Fruit fly (Drosophila melanogaster): Measurements from ENCODE around the gene CG4053.

Gene CG4053

dm6 chr3R:17130326-17130725, 1.7 kb downstream of the CG4053 start, which contains the start of gene CG17475:
Gene CG17475 (minus strand): TSS chr3R:17130426.
- TF ChIP-seq Dll (optimal IDR thresholded peaks at IDR 0.05) (no peak), EcR (GFP tag; optimal IDR thresholded peaks at IDR 0.05) (no peak), usp (GFP tag; optimal IDR thresholded peaks at IDR 0.05) (no peak), psq (optimal IDR thresholded peaks at IDR 0.05) (no peak), CG8478 (optimal IDR thresholded peaks at IDR 0.05) (no peak), pan (optimal IDR thresholded peaks at IDR 0.05) (no peak)

dm6 chr3R:17127912-17128311, 4.1 kb downstream of the CG4053 start, which contains the start of gene CG31265:
Gene CG31265 (plus strand): TSS chr3R:17128212.
- no peak for TF ChIP-seq CG8478 (optimal IDR thresholded peaks at IDR 0.05)
- no peak for TF ChIP-seq psq (optimal IDR thresholded peaks at IDR 0.05)
- no peak for TF ChIP-seq Dll (optimal IDR thresholded peaks at IDR 0.05)
- TF ChIP-seq usp (GFP tag; optimal IDR thresholded peaks at IDR 0.05): no peak
- TF ChIP-seq pan (optimal IDR thresholded peaks at IDR 0.05): no peak

- TF ChIP-seq EcR (GFP tag; optimal IDR thresholded peaks at IDR 0.05) (no peak), CG8478 (optimal IDR thresholded peaks at IDR 0.05) (no peak), pan (optimal IDR thresholded peaks at IDR 0.05) (no peak), Dll (optimal IDR thresholded peaks at IDR 0.05) (no peak), usp (GFP tag; optimal IDR thresholded peaks at IDR 0.05) (no peak), psq (optimal IDR thresholded peaks at IDR 0.05) (no peak)
Observed at dm6 chr3R:17126838-17127237, 5.2 kb downstream of the CG4053 start, which contains the start of the genes CG17477 and CG31269. Gene CG17477 (minus strand): TSS chr3R:17126938. Gene CG31269 (plus strand): TSS chr3R:17127126.

dm6 chr3R:17125339-17126044, 6.5 kb downstream of the CG4053 start, which contains the start of gene cher:
Gene cher (minus strand): TSS chr3R:17125389.
- TF ChIP-seq psq (optimal IDR thresholded peaks at IDR 0.05) (no peak), EcR (GFP tag; optimal IDR thresholded peaks at IDR 0.05) (no peak), CG8478 (optimal IDR thresholded peaks at IDR 0.05) (no peak), pan (optimal IDR thresholded peaks at IDR 0.05) (no peak), Dll (optimal IDR thresholded peaks at IDR 0.05) (no peak), usp (GFP tag; optimal IDR thresholded peaks at IDR 0.05) (no peak)

dm6 chr3R:17124177-17124576, 7.8 kb downstream of the CG4053 start, which contains the start of gene CG45079:
Gene CG45079 (plus strand): TSS chr3R:17124477.
- no peak for TF ChIP-seq pan (optimal IDR thresholded peaks at IDR 0.05)
- no peak for TF ChIP-seq usp (GFP tag; optimal IDR thresholded peaks at IDR 0.05)
- TF ChIP-seq Dll (optimal IDR thresholded peaks at IDR 0.05): no peak
- TF ChIP-seq EcR (GFP tag; optimal IDR thresholded peaks at IDR 0.05): no peak
- no peak for TF ChIP-seq psq (optimal IDR thresholded peaks at IDR 0.05)
- TF ChIP-seq CG8478 (optimal IDR thresholded peaks at IDR 0.05): no peak

dm6 chr3R:17122796-17123504, 9.0 kb downstream of the CG4053 start:
- TF ChIP-seq EcR (GFP tag; optimal IDR thresholded peaks at IDR 0.05) (no peak), usp (GFP tag; optimal IDR thresholded peaks at IDR 0.05) (no peak), psq (optimal IDR thresholded peaks at IDR 0.05) (no peak), CG8478 (optimal IDR thresholded peaks at IDR 0.05) (no peak), Dll (optimal IDR thresholded peaks at IDR 0.05) (no peak), pan (optimal IDR thresholded peaks at IDR 0.05) (no peak)

- no peak for TF ChIP-seq CG8478 (optimal IDR thresholded peaks at IDR 0.05)
- TF ChIP-seq EcR (GFP tag; optimal IDR thresholded peaks at IDR 0.05): no peak
- TF ChIP-seq psq (optimal IDR thresholded peaks at IDR 0.05): no peak
- no peak for TF ChIP-seq pan (optimal IDR thresholded peaks at IDR 0.05)
- no peak for TF ChIP-seq Dll (optimal IDR thresholded peaks at IDR 0.05)
- no peak for TF ChIP-seq usp (GFP tag; optimal IDR thresholded peaks at IDR 0.05)
Observed at dm6 chr3R:17121277-17121676, 10.7 kb downstream of the CG4053 start, which contains the start of gene CG42779. Gene CG42779 (plus strand): TSS chr3R:17121577.

dm6 chr3R:17120165-17120564, 11.8 kb downstream of the CG4053 start, which contains the start of gene CG34278:
Gene CG34278 (plus strand): TSS chr3R:17120465.
- no peak for TF ChIP-seq EcR (GFP tag; optimal IDR thresholded peaks at IDR 0.05)
- no peak for TF ChIP-seq psq (optimal IDR thresholded peaks at IDR 0.05)
- no peak for TF ChIP-seq CG8478 (optimal IDR thresholded peaks at IDR 0.05)
- TF ChIP-seq pan (optimal IDR thresholded peaks at IDR 0.05): no peak
- TF ChIP-seq Dll (optimal IDR thresholded peaks at IDR 0.05): no peak
- TF ChIP-seq usp (GFP tag; optimal IDR thresholded peaks at IDR 0.05): no peak

- TF ChIP-seq CG8478 (optimal IDR thresholded peaks at IDR 0.05) (no peak), EcR (GFP tag; optimal IDR thresholded peaks at IDR 0.05) (no peak), psq (optimal IDR thresholded peaks at IDR 0.05) (no peak), pan (optimal IDR thresholded peaks at IDR 0.05) (no peak), usp (GFP tag; optimal IDR thresholded peaks at IDR 0.05) (no peak), Dll (optimal IDR thresholded peaks at IDR 0.05) (no peak)
Observed at dm6 chr3R:17118917-17119378, 13.1 kb downstream of the CG4053 start.

dm6 chr3R:17117607-17118327, 14.2 kb downstream of the CG4053 start:
- TF ChIP-seq EcR (GFP tag; optimal IDR thresholded peaks at IDR 0.05) (no peak), Dll (optimal IDR thresholded peaks at IDR 0.05) (no peak), CG8478 (optimal IDR thresholded peaks at IDR 0.05) (no peak), psq (optimal IDR thresholded peaks at IDR 0.05) (no peak), usp (GFP tag; optimal IDR thresholded peaks at IDR 0.05) (no peak), pan (optimal IDR thresholded peaks at IDR 0.05) (no peak)

dm6 chr3R:17116231-17116630, 15.8 kb downstream of the CG4053 start:
- TF ChIP-seq CG8478 (optimal IDR thresholded peaks at IDR 0.05) (no peak), EcR (GFP tag; optimal IDR thresholded peaks at IDR 0.05) (no peak), pan (optimal IDR thresholded peaks at IDR 0.05) (no peak), psq (optimal IDR thresholded peaks at IDR 0.05) (no peak), usp (GFP tag; optimal IDR thresholded peaks at IDR 0.05) (no peak), Dll (optimal IDR thresholded peaks at IDR 0.05) (no peak)
